Worm (Caenorhabditis elegans): ENCODE data around the gene C18A11.2.
A peak's percentile ranks its signal among the peaks of the same experiment; 100 is the strongest.

The C18A11.2 gene

ce11 chrX:8018441-8018840 is 48.9 kb upstream of the C18A11.2 start (continued):
- TF ChIP-seq ama-1 (optimal IDR thresholded peaks at IDR 0.05) (peak; percentile 88), T26A8.4 (GFP tag; IDR thresholded peaks at IDR 0.05) (no peak), daf-19 (GFP tag; conservative IDR thresholded peaks at IDR 0.05) (no peak), hlh-30 (tag; optimal IDR thresholded peaks at IDR 0.05; ENCODE audit: insufficient read depth) (peak; percentile 78), mep-1 (tag; optimal IDR thresholded peaks at IDR 0.05) (peak; percentile 35), nhr-41 (GFP tag; IDR thresholded peaks at IDR 0.05) (no peak), zip-2 (tag; optimal IDR thresholded peaks at IDR 0.05) (no peak), Y48G9A.11 (GFP tag; IDR thresholded peaks at IDR 0.05) (no peak), snpc-1.2 (GFP tag; IDR thresholded peaks at IDR 0.05) (no peak), madf-5 (GFP tag; IDR thresholded peaks at IDR 0.05) (no peak), unc-39 (tag; optimal IDR thresholded peaks at IDR 0.05) (no peak), hlh-11 (tag; optimal IDR thresholded peaks at IDR 0.05) (peak; percentile 70), Y105C5A.15 (GFP tag; IDR thresholded peaks at IDR 0.05) (no peak), skn-1 (tag; optimal IDR thresholded peaks at IDR 0.05) (no peak), nhr-76 (tag; optimal IDR thresholded peaks at IDR 0.05) (no peak), lin-15B (tag; optimal IDR thresholded peaks at IDR 0.05) (no peak), lir-3 (tag; optimal IDR thresholded peaks at IDR 0.05) (no peak), ceh-20 (GFP tag; IDR thresholded peaks at IDR 0.05) (0 out of 2 replicates have a peak, but pooled peaks have one; percentile 26), unc-130 (GFP tag; optimal IDR thresholded peaks at IDR 0.05) (no peak), Y75B8A.6 (GFP tag; IDR thresholded peaks at IDR 0.05) (no peak), F37D6.2 (tag; optimal IDR thresholded peaks at IDR 0.05) (no peak), F26F4.8 (GFP tag; conservative IDR thresholded peaks at IDR 0.05) (no peak), mxl-3 (GFP tag; optimal IDR thresholded peaks at IDR 0.05) (peak; percentile 60), egl-43 (GFP tag; IDR thresholded peaks at IDR 0.05) (peak; percentile 42; the same call in 1 of the 2 replicates), hif-1 (tag; optimal IDR thresholded peaks at IDR 0.05) (peak in 1 of 2 experiments; percentile 5), ces-1 (GFP tag; optimal IDR thresholded peaks at IDR 0.05) (no peak), spr-1 (tag; optimal IDR thresholded peaks at IDR 0.05) (no peak), mes-2 (tag; optimal IDR thresholded peaks at IDR 0.05; ENCODE audit: poor library complexity, severe bottlenecking) (no peak), mdt-29 (GFP tag; IDR thresholded peaks at IDR 0.05) (peak; percentile 16; the same call in 1 of the 2 replicates), nhr-42 (GFP tag; IDR thresholded peaks at IDR 0.05) (no peak), mdl-1 (tag; optimal IDR thresholded peaks at IDR 0.05) (peak in 1 of 2 experiments; percentile 55), daf-16 (GFP tag; optimal IDR thresholded peaks at IDR 0.05) (no peak), daf-16 (tag; optimal IDR thresholded peaks at IDR 0.05) (peak; percentile 32), zag-1 (tag; optimal IDR thresholded peaks at IDR 0.05) (no peak), lin-38 (GFP tag; IDR thresholded peaks at IDR 0.05) (no peak), dmd-6 (GFP tag; IDR thresholded peaks at IDR 0.05) (peak; percentile 55), daf-8 (GFP tag; IDR thresholded peaks at IDR 0.05) (no peak), unc-62 (GFP tag; optimal IDR thresholded peaks at IDR 0.05 in 1 of 2) (no peak), unc-62 (tag; optimal IDR thresholded peaks at IDR 0.05) (no peak), lin-29 (GFP tag; IDR thresholded peaks at IDR 0.05) (no peak), F49E8.2 (tag; optimal IDR thresholded peaks at IDR 0.05; ENCODE audit: borderline replicate concordance) (no peak), egl-27 (tag; optimal IDR thresholded peaks at IDR 0.05) (no peak), lin-1 (GFP tag; IDR thresholded peaks at IDR 0.05) (no peak), dmd-9 (GFP tag; IDR thresholded peaks at IDR 0.05) (no peak), R02D3.7 (tag; optimal IDR thresholded peaks at IDR 0.05) (no peak), zfp-3 (GFP tag; conservative IDR thresholded peaks at IDR 0.05) (0 out of 2 replicates have a peak, but pooled peaks have one; percentile 27), lin-13 (GFP tag; optimal IDR thresholded peaks at IDR 0.05) (no peak), lim-7 (GFP tag; IDR thresholded peaks at IDR 0.05) (no peak), ZK337.2 (GFP tag; IDR thresholded peaks at IDR 0.05) (no peak), tra-1 (GFP tag; IDR thresholded peaks at IDR 0.05) (no peak), zfp-2 (tag; optimal IDR thresholded peaks at IDR 0.05) (no peak), ctbp-1 (GFP tag; IDR thresholded peaks at IDR 0.05) (no peak)
